Worm (Caenorhabditis elegans) whole organism, young adult: ENCODE data around the gene acly-1.

Experiments
- F22D6.2 ChIP-seq: sonication (generic microtip); optimal IDR thresholded peaks from 2 replicates; lab custom pipeline; 2016; ENCODE audit warnings: mild to moderate bottlenecking, missing genetic modification characterization, missing compliant biosample characterization
- ama-1 ChIP-seq, 3 experiments: fragments of 150-350 bp in 1 of 3; sonication (generic microtip) in 2 of 3; optimal IDR thresholded peaks; 2 replicates each; lab custom pipeline; 2014 to 2018; ENCODE audit warnings: missing biosample characterization in 2 of 3, missing genetic modification characterization in 2 of 3, missing genetic modification reagents in 2 of 3
- ceh-40 ChIP-seq: fragments of 200-800 bp; sonication (Bioruptor generic); IDR thresholded peaks from 2 replicates; pipeline ENCODE4 v1.3.6; 2022; ENCODE audit warnings: missing genetic modification characterization, missing compliant biosample characterization
- egl-18 ChIP-seq: fragments of 200-800 bp; sonication (Bioruptor generic); IDR thresholded peaks from 2 replicates; pipeline ENCODE4 v1.3.6; 2022; ENCODE audit warnings: missing genetic modification reagents, missing genetic modification characterization, missing compliant biosample characterization
- egl-44 ChIP-seq: fragments of 200-800 bp; sonication (Bioruptor generic); IDR thresholded peaks from 2 replicates; pipeline ENCODE4 v1.3.6; 2022; ENCODE audit warnings: missing genetic modification reagents, missing genetic modification characterization, missing compliant biosample characterization
- gei-17 ChIP-seq: fragments of 200-800 bp; sonication (Bioruptor generic); optimal IDR thresholded peaks from 2 replicates; lab custom pipeline; 2018; ENCODE audit warnings: mild to moderate bottlenecking, missing genetic modification characterization, missing compliant biosample characterization
- mel-28 ChIP-seq: sonication (generic microtip); optimal IDR thresholded peaks from 2 replicates; lab custom pipeline; 2016; ENCODE audit warnings: borderline replicate concordance, mild to moderate bottlenecking, missing genetic modification characterization, missing compliant biosample characterization
- rec-8 ChIP-seq, 2 experiments: sonication (generic microtip); optimal IDR thresholded peaks; 2 replicates each; lab custom pipeline; 2016; ENCODE audit warnings: mild to moderate bottlenecking in 2 of 2, missing genetic modification characterization in 2 of 2, missing genetic modification reagents in 2 of 2, missing genotype in 2 of 2, missing biosample characterization in 1 of 2, missing compliant biosample characterization in 1 of 2, moderate library complexity in 1 of 2
- repo-1 ChIP-seq: sonication (generic microtip); optimal IDR thresholded peaks from 2 replicates; lab custom pipeline; 2017; ENCODE audit warnings: mild to moderate bottlenecking, missing genetic modification characterization, missing compliant biosample characterization
- snpc-4 ChIP-seq, 5 experiments: fragments of 150-350 bp in 1 of 5; sonication (generic microtip) in 4 of 5; optimal IDR thresholded peaks; 2 replicates each; lab custom pipeline; 2014 to 2018; ENCODE audit warnings: missing genetic modification characterization in 5 of 5, missing biosample characterization in 3 of 5, antibody characterized with exemption in 2 of 5, mild to moderate bottlenecking in 2 of 5, missing compliant biosample characterization in 2 of 5, missing genotype in 2 of 5, moderate library complexity in 2 of 5, missing genetic modification reagents in 1 of 5
- unc-62 ChIP-seq: fragments of 150-350 bp; optimal IDR thresholded peaks from 2 replicates; lab custom pipeline; 2014; ENCODE audit warnings: missing biosample characterization, missing genetic modification reagents, missing genetic modification characterization

DNA sequence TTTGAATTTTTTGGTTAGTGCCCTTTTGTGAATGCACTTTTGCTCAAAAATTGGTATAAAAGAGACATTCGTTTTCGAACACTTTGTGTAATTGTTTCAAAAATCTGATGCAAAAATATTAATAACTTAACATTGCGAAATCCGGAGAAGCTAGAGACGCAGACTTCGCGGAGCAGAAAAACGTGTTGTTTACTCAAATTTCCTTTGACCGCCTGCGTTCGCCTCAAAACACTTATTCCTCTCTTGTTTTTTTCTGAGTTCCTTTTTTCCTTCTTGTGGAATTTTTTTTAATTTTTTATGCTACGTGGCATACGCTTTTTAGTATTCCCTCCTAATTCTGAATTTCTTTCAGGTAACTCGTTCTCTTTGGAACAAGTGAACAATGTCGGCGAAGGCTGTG, at the start of gene acly-1:
- TF ChIP-seq snpc-4 (GFP tag; optimal IDR thresholded peaks at IDR 0.05; lab: Kevin White, UChicago) (no peak), snpc-4 (tag; optimal IDR thresholded peaks at IDR 0.05; lab: Kevin White, UChicago) (no peak), rec-8 (tag; optimal IDR thresholded peaks at IDR 0.05; lab: Kevin White, UChicago) (no peak), ama-1 (optimal IDR thresholded peaks at IDR 0.05; lab: Kevin White, UChicago) (no peak), ama-1 (GFP tag; optimal IDR thresholded peaks at IDR 0.05; lab: Kevin White, UChicago) (no peak), unc-62 (GFP tag; lab: Kevin White, UChicago) (no peak), F22D6.2 (tag; lab: Kevin White, UChicago) (no peak), ceh-40 (GFP tag; lab: Robert Waterston, UW) (no peak), egl-44 (GFP tag; lab: Robert Waterston, UW) (no peak), gei-17 (GFP tag; lab: Kevin White, UChicago) (no peak), egl-18 (GFP tag; lab: Robert Waterston, UW) (no peak), repo-1 (no peak), mel-28 (tag; lab: Kevin White, UChicago) (no peak)
